Worm (Caenorhabditis elegans) whole organism, midembryonic: ENCODE results near the gene D1005.6.

ENCODE experiments used
- T22C8.4 ChIP-seq: fragments of 200-800 bp; sonication (Bioruptor generic); IDR thresholded peaks from 2 replicates; pipeline ENCODE4 v1.3.6; 2022; ENCODE audit warnings: missing genetic modification characterization, missing compliant biosample characterization
- cog-1 ChIP-seq: sonication (generic microtip); optimal IDR thresholded peaks from 2 replicates; lab custom pipeline; 2016; ENCODE audit warnings: missing genetic modification characterization, missing compliant biosample characterization
- flt-1 ChIP-seq: fragments of 200-800 bp; sonication (Bioruptor generic); IDR thresholded peaks from 2 replicates; pipeline ENCODE4 v1.3.6; 2022; ENCODE audit warnings: missing genetic modification characterization, missing compliant biosample characterization
- klf-2 ChIP-seq: fragments of 200-800 bp; sonication (Bioruptor generic); conservative IDR thresholded peaks from 2 replicates; pipeline ENCODE4 v1.3.6; 2022; ENCODE audit warnings: missing genetic modification reagents, missing genetic modification characterization, missing compliant biosample characterization
- med-1 ChIP-seq: sonication (generic microtip); optimal IDR thresholded peaks from 2 replicates; lab custom pipeline; 2017; ENCODE audit warnings: missing genetic modification characterization, mild to moderate bottlenecking, missing compliant biosample characterization, antibody characterized with exemption, missing genetic modification reagents; ENCODE audit not compliant: insufficient read depth
- ref-1 ChIP-seq: fragments of 200-800 bp; sonication (Bioruptor generic); conservative IDR thresholded peaks from 2 replicates; pipeline ENCODE4 v1.3.6; 2022; ENCODE audit warnings: missing genetic modification reagents, missing genetic modification characterization, missing compliant biosample characterization
- tab-1 ChIP-seq: fragments of 200-800 bp; sonication (Bioruptor generic); IDR thresholded peaks from 2 replicates; pipeline ENCODE4 v1.3.6; 2022; ENCODE audit warnings: missing genetic modification characterization, missing compliant biosample characterization
- ztf-23 ChIP-seq: fragments of 200-800 bp; sonication (Bioruptor generic); IDR thresholded peaks from 2 replicates; pipeline ENCODE4 v1.3.6; 2022; ENCODE audit warnings: missing genetic modification reagents, missing genetic modification characterization, missing compliant biosample characterization
- ztf-29 ChIP-seq: fragments of 200-800 bp; sonication (Bioruptor generic); IDR thresholded peaks from 2 replicates; pipeline ENCODE4 v1.3.6; 2022; ENCODE audit warnings: missing genetic modification reagents, missing genetic modification characterization, missing compliant biosample characterization

D1005.6 gene

DNA sequence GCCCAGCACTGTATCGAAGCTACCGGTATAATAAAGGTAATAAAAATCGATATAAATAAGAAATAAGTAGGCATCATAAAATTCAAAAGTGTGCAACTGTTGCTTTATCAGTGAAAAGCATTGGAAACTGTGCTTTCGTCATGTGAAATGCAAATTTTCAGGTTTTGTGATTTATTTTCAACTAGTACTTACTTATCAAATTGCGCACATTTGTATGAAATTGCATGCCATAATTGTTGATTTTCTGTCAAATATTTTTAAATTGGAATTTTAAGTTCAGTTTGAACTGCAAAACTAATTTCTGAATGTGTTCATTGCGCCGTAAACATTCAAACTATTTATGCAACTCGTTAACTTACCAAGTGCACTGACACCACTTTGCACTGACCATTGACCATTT is 21.1 kb upstream of the D1005.6 start, which contains the start of gene D1005.4:
TSS of gene D1005.4 (minus strand) at position 101 of the 400 bp plus-strand sequence.
- TF ChIP-seq klf-2 (GFP tag; lab: Robert Waterston, UW) (no peak), med-1 (GFP tag; lab: Kevin White, UChicago) (no peak), ref-1 (GFP tag; lab: Robert Waterston, UW) (no peak), ztf-23 (GFP tag; lab: Robert Waterston, UW) (no peak), ztf-29 (GFP tag; lab: Robert Waterston, UW) (no peak), flt-1 (GFP tag; lab: Robert Waterston, UW) (no peak), T22C8.4 (no peak), cog-1 (tag; lab: Kevin White, UChicago) (no peak), tab-1 (GFP tag; lab: Robert Waterston, UW) (no peak)

DNA sequence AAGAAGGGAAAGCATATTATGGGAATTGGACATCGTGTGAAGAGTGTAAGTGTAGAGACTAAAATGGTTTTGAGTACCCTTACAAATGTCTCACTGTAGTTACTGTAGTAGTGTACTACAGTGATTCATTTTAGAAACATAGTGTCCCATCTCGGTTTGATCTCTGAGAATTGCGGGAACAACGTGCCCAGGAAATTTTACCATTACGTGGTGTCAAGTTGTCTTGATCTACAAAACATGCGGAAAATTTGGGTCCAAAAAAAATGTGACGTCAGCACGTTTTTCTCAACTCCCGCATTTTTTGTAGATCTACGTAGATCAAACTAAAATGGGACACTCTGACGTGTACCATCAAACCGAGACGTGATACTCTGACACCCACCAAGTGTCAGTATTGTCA is 18.6 kb upstream of the D1005.6 start:
- no peak for TF ChIP-seq flt-1 (GFP tag; lab: Robert Waterston, UW)
- TF ChIP-seq klf-2 (GFP tag; lab: Robert Waterston, UW), result no peak
- no peak for TF ChIP-seq cog-1 (tag; lab: Kevin White, UChicago)
- TF ChIP-seq T22C8.4, result no peak
- TF ChIP-seq tab-1 (GFP tag; lab: Robert Waterston, UW), result no peak
- no peak for TF ChIP-seq ref-1 (GFP tag; lab: Robert Waterston, UW)
- no peak for TF ChIP-seq ztf-23 (GFP tag; lab: Robert Waterston, UW)
- TF ChIP-seq med-1 (GFP tag; lab: Kevin White, UChicago), result no peak
- no peak for TF ChIP-seq ztf-29 (GFP tag; lab: Robert Waterston, UW)

DNA sequence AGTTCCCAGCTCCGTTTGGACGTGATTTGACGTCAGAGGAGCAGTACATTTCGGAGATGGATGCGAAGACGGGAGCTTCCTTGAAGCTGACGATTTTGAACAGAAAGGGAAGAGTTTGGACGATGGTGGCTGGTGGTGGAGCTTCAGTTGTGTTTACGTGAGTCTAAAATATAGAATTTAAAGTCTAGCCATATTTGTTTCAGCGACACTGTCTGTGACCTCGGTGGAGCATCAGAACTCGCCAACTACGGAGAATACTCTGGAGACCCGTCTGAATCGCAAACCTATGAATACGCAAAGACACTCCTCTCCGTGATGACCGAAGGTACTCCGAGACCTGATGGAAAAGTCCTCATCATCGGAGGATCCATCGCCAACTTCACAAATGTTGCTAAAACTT is 16.0 kb upstream of the D1005.6 start:
- TF ChIP-seq flt-1 (GFP tag; lab: Robert Waterston, UW), result no peak
- no peak for TF ChIP-seq med-1 (GFP tag; lab: Kevin White, UChicago)
- no peak for TF ChIP-seq klf-2 (GFP tag; lab: Robert Waterston, UW)
- TF ChIP-seq ztf-23 (GFP tag; lab: Robert Waterston, UW), result no peak

DNA sequence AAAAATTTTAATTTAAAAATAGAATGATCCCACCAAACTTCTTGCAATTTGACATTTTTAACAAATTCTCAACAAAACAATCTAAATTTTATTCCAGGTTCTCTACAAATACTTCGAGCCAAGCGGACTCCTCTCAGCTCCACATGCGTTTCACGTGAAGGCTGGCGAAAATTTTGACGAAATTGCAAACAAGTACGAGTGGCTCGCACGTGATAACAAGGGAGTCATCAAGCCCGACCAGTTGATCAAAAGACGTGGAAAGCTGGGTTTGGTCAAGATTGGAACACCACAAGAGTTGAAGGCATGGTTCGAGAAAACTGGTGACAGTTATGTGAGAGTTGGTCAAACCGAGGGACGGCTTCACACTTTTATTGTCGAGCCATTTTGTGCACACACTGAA is 15.0 kb upstream of the D1005.6 start:
- TF ChIP-seq flt-1 (GFP tag; lab: Robert Waterston, UW) (no peak), med-1 (GFP tag; lab: Kevin White, UChicago) (no peak), T22C8.4 (no peak)

DNA sequence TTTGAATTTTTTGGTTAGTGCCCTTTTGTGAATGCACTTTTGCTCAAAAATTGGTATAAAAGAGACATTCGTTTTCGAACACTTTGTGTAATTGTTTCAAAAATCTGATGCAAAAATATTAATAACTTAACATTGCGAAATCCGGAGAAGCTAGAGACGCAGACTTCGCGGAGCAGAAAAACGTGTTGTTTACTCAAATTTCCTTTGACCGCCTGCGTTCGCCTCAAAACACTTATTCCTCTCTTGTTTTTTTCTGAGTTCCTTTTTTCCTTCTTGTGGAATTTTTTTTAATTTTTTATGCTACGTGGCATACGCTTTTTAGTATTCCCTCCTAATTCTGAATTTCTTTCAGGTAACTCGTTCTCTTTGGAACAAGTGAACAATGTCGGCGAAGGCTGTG is 14.6 kb upstream of the D1005.6 start, which contains the start of gene acly-1:
TSS of gene acly-1 (plus strand) at position 353 of the 400 bp plus-strand sequence.
- TF ChIP-seq ztf-23 (GFP tag; lab: Robert Waterston, UW), result no peak

DNA sequence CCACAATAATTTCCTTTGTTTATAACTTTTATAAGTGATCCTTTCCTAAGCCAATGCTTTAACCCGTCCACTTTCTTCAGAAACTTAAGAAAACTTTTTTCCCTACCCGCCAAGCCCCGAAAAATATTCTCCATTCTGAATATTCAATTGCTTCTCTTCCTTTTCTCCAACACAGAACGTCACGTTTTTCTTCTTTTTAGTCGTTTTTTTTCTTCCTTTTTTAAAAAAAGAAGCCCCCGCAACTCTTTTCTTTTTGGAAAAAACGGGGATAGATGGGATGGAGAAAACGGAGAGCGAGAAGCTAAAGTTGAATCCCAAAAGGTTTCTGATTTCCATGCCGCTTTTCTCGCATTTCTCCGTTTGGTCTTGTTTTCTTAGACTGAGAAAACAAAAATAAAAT is 14.0 kb upstream of the D1005.6 start:
- TF ChIP-seq cog-1 (tag; lab: Kevin White, UChicago), result no peak

DNA sequence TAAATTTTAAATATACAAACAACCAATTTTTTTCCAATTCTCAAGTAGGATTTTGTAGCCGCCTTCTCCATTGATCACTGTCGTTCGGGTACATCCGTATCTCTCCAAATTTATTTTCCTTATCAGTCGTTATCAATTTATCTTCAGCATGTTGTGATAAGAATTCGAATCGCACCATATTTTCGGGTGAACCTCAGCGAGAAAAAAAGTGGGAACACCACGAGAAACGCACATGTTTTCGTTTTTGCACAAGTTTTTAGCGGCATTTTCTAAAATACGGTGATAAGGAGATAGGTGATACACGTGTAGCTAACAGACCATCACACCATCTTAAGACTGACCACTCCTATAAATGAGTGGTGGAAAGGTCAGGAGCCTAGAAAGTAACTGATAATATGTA is 13.3 kb upstream of the D1005.6 start:
- TF ChIP-seq ztf-23 (GFP tag; lab: Robert Waterston, UW), result no peak
- no peak for TF ChIP-seq ztf-29 (GFP tag; lab: Robert Waterston, UW)
- TF ChIP-seq klf-2 (GFP tag; lab: Robert Waterston, UW), result no peak
- TF ChIP-seq T22C8.4, result no peak
- no peak for TF ChIP-seq cog-1 (tag; lab: Kevin White, UChicago)
- no peak for TF ChIP-seq flt-1 (GFP tag; lab: Robert Waterston, UW)

DNA sequence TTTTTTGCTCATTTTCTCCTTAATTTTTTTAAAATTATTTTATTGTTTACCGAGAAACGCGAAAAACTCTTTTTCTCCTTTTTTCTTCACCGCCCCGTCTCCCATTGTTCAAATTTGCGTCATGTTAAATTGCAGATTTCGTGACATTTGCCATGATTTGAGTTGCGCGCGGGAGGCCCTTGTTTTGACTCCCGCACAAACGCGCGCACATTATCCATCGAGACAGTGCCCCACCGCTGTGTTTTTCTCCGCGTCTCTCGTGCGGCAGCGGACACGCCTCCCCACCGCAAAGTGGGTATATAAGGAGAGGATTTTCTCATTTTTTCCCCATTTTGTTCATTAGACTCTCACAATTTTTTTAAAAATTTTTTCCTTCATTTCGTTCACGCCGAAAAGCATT is 11.4 kb upstream of the D1005.6 start:
- TF ChIP-seq flt-1 (GFP tag; lab: Robert Waterston, UW), result no peak
- TF ChIP-seq ztf-29 (GFP tag; lab: Robert Waterston, UW), result no peak
- TF ChIP-seq ztf-23 (GFP tag; lab: Robert Waterston, UW), result no peak
- no peak for TF ChIP-seq klf-2 (GFP tag; lab: Robert Waterston, UW)
- TF ChIP-seq tab-1 (GFP tag; lab: Robert Waterston, UW), result no peak
- no peak for TF ChIP-seq cog-1 (tag; lab: Kevin White, UChicago)

DNA sequence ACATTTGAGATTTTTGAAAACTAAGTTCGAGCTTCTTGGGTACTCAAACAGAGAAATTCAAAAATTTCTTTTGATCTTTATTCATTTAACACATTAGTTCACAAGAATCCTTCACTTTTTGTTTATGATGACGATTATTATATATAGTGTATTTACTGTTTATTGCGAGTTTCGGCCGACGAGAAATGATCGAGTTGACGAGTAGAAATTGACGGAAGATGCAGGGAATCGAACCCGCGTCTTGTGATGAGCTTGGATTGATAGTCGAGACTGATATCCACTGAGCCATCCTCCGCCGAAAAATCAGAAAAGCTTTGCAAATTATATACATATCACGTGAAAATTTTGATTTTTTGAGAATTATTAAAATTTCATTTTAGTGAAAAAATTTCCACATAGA is 9.2 kb upstream of the D1005.6 start:
- TF ChIP-seq flt-1 (GFP tag; lab: Robert Waterston, UW), result no peak
- no peak for TF ChIP-seq ref-1 (GFP tag; lab: Robert Waterston, UW)
- TF ChIP-seq cog-1 (tag; lab: Kevin White, UChicago), result no peak
- no peak for TF ChIP-seq T22C8.4
- no peak for TF ChIP-seq med-1 (GFP tag; lab: Kevin White, UChicago)
- no peak for TF ChIP-seq ztf-23 (GFP tag; lab: Robert Waterston, UW)
- TF ChIP-seq tab-1 (GFP tag; lab: Robert Waterston, UW), result no peak
- no peak for TF ChIP-seq ztf-29 (GFP tag; lab: Robert Waterston, UW)
- TF ChIP-seq klf-2 (GFP tag; lab: Robert Waterston, UW), result no peak

DNA sequence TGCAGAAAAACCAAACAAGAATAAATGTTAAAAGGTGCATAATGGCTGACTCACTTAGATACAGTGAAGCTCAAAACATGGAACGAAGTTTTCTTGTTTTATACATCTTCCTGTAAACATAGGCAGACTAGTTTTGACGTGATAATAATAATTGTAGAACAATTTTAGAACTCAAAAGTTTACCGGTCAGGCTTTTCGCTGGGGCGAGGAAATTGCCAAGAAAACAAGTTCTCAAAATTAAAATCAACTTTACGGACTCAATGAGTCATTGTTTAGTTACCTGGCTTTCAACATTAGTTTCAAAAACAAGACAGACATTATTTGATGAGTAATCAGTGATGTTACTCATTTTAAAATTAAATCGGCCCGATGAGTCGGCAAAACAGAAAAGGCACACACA is 8.3 kb upstream of the D1005.6 start, which contains the start of gene D1005.5:
TSS of gene D1005.5 (minus strand) at position 101 of the 400 bp plus-strand sequence.
- no peak for TF ChIP-seq flt-1 (GFP tag; lab: Robert Waterston, UW)
- TF ChIP-seq ztf-23 (GFP tag; lab: Robert Waterston, UW), result no peak
- TF ChIP-seq med-1 (GFP tag; lab: Kevin White, UChicago), result no peak
- no peak for TF ChIP-seq cog-1 (tag; lab: Kevin White, UChicago)
- no peak for TF ChIP-seq tab-1 (GFP tag; lab: Robert Waterston, UW)
- no peak for TF ChIP-seq ref-1 (GFP tag; lab: Robert Waterston, UW)
- no peak for TF ChIP-seq klf-2 (GFP tag; lab: Robert Waterston, UW)
- no peak for TF ChIP-seq ztf-29 (GFP tag; lab: Robert Waterston, UW)
- TF ChIP-seq T22C8.4, result no peak
